Worm (Caenorhabditis elegans) whole organism, L1 larva: ENCODE data around the gene C34B4.3.

Experiments used
- blmp-1 ChIP-seq: fragments of 150-350 bp; optimal IDR thresholded peaks from 2 replicates; lab custom pipeline; 2014; ENCODE audit warnings: missing biosample characterization, missing genetic modification characterization
- egl-13 ChIP-seq: sonication (generic microtip); optimal IDR thresholded peaks from 2 replicates; lab custom pipeline; 2016; ENCODE audit warnings: missing genotype, missing genetic modification reagents, missing genetic modification characterization, missing compliant biosample characterization
- egl-27 ChIP-seq, 2 experiments: fragments of 150-350 bp in 1 of 2; sonication (generic microtip); optimal IDR thresholded peaks; 3 replicates each; lab custom pipeline; 2017 to 2018; ENCODE audit warnings: missing biosample characterization in 2 of 2, missing genetic modification characterization in 2 of 2, missing genetic modification reagents in 2 of 2
- lir-3 ChIP-seq: sonication (generic microtip); optimal IDR thresholded peaks from 2 replicates; lab custom pipeline; 2016; ENCODE audit warnings: mild to moderate bottlenecking, missing genetic modification characterization, moderate library complexity, missing compliant biosample characterization; ENCODE audit not compliant: poor library complexity
- lsy-2 ChIP-seq, 2 experiments: fragments of 150-350 bp; optimal IDR thresholded peaks; 2 replicates each; lab custom pipeline; 2014; ENCODE audit warnings: missing biosample characterization in 2 of 2, missing genetic modification characterization in 2 of 2
- nhr-237 ChIP-seq: fragments of 150-350 bp; optimal IDR thresholded peaks from 2 replicates; lab custom pipeline; 2014; ENCODE audit warnings: missing biosample characterization, missing genetic modification characterization
- nhr-47 ChIP-seq: sonication (generic microtip); optimal IDR thresholded peaks from 2 replicates; lab custom pipeline; 2016; ENCODE audit warnings: mild to moderate bottlenecking, missing genetic modification characterization, moderate library complexity, missing compliant biosample characterization
- skn-1 ChIP-seq: fragments of 150-350 bp; optimal IDR thresholded peaks from 2 replicates; lab custom pipeline; 2014; ENCODE audit warnings: missing biosample characterization, missing genetic modification characterization
- unc-130 ChIP-seq: fragments of 150-350 bp; optimal IDR thresholded peaks from 2 replicates; lab custom pipeline; 2017; ENCODE audit warnings: missing biosample characterization, missing genetic modification characterization, inconsistent platforms
- ztf-11 ChIP-seq, 2 experiments: sonication (generic microtip); optimal IDR thresholded peaks; 2 replicates each; lab custom pipeline; 2016 to 2017; ENCODE audit warnings: missing genetic modification characterization in 2 of 2, missing biosample characterization in 1 of 2, missing compliant biosample characterization in 1 of 2

DNA sequence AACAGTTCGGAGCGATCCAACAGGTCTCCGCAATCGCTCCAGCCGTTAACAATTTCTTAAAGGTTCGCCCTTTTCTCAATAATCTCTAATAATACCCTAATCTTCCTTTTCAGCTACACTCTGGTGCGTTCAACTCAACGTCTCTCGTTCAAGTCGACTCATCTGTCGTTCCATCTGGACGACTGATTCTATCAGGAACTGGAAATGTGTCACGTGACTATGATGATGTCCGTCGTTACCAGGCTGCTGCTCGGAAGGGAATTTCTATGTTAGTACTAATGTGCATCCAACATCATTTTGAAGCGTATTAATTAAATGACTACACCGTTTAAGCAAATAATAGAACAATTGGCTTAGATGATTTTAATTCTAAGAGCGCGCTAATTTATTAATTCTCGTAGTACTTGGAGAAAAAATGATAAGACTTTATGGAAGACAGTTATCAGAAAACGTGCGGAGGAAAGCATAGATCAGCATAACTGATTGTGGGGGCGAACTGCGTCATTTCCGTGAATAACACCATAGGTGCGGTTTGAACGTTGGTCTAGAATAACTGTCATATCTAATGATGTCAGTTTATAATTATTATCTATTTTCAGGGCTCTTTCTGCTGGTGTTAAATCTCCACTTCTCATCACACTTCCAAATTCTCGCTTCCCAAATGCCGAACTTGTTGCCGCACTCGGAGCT, 27.0 kb downstream of the C34B4.3 start:
- TF ChIP-seq unc-130 (no peak), lsy-2 (tag; optimal IDR thresholded peaks at IDR 0.05; lab: Kevin White, UChicago) (no peak), nhr-47 (tag; lab: Kevin White, UChicago) (no peak), nhr-237 (tag; lab: Kevin White, UChicago) (no peak), egl-13 (no peak), ztf-11 (tag; optimal IDR thresholded peaks at IDR 0.05; lab: Kevin White, UChicago) (no peak), lir-3 (no peak), egl-27 (tag; optimal IDR thresholded peaks at IDR 0.05; lab: Kevin White, UChicago) (no peak), blmp-1 (tag; lab: Kevin White, UChicago) (no peak), skn-1 (no peak)
